Fruit fly (Drosophila melanogaster): Measurements from ENCODE around the gene Pi3K21B.

Gene Pi3K21B

dm6 chr2L:297480-298284 lies at the start of gene Pi3K21B:
Gene Pi3K21B, plus strand, starts transcription at chr2L:297880.
- TF ChIP-seq Sp1 (GFP tag; optimal IDR thresholded peaks at IDR 0.05) (peak; percentile 92), woc (GFP tag; optimal IDR thresholded peaks at IDR 0.05) (peak; percentile 79), Vsx2 (GFP tag; optimal IDR thresholded peaks at IDR 0.05; ENCODE audit: partially characterized antibody) (no peak), Dfd (GFP tag; optimal IDR thresholded peaks at IDR 0.05) (peak; percentile 12), Hr83 (GFP tag; optimal IDR thresholded peaks at IDR 0.05; ENCODE audit: poor library complexity, severe bottlenecking) (peak; percentile 100), dsf (GFP tag; optimal IDR thresholded peaks at IDR 0.05; ENCODE audit: borderline replicate concordance) (peak; percentile 93), N (GFP tag; optimal IDR thresholded peaks at IDR 0.05) (peak; percentile 16), GATAd (GFP tag; optimal IDR thresholded peaks at IDR 0.05) (no peak), dl (GFP tag; optimal IDR thresholded peaks at IDR 0.05; ENCODE audit: insufficient read depth in 1 of 2, partially characterized antibody in 2 of 2) (no peak), Abd-B (GFP tag; optimal IDR thresholded peaks at IDR 0.05) (no peak), CG9705 (GFP tag; optimal IDR thresholded peaks at IDR 0.05) (peak; percentile 85), lola (GFP tag; optimal IDR thresholded peaks at IDR 0.05) (no peak), fru (GFP tag; optimal IDR thresholded peaks at IDR 0.05) (peak; percentile 92), rgr (GFP tag; optimal IDR thresholded peaks at IDR 0.05) (peak; percentile 95), pan (optimal IDR thresholded peaks at IDR 0.05) (no peak), tai (GFP tag; optimal IDR thresholded peaks at IDR 0.05) (peak; percentile 98), brk (GFP tag; optimal IDR thresholded peaks at IDR 0.05) (peak; percentile 76), CG32264 (GFP tag; optimal IDR thresholded peaks at IDR 0.05) (peak; percentile 91), ey (GFP tag; optimal IDR thresholded peaks at IDR 0.05) (peak; percentile 92), br (GFP tag; optimal IDR thresholded peaks at IDR 0.05) (peak; percentile 94), sv (GFP tag; optimal IDR thresholded peaks at IDR 0.05) (peak; percentile 91), h (GFP tag; optimal IDR thresholded peaks at IDR 0.05) (peak; percentile 90), jim (GFP tag; optimal IDR thresholded peaks at IDR 0.05) (peak; percentile 92), Hr78 (GFP tag; optimal IDR thresholded peaks at IDR 0.05) (no peak), Jra (GFP tag; optimal IDR thresholded peaks at IDR 0.05) (peak; percentile 96), Myc (optimal IDR thresholded peaks at IDR 0.05) (no peak), dmrt93B (GFP tag; optimal IDR thresholded peaks at IDR 0.05) (peak; percentile 86), psq (GFP tag; optimal IDR thresholded peaks at IDR 0.05) (peak; percentile 85), Dif (GFP tag; optimal IDR thresholded peaks at IDR 0.05; ENCODE audit: partially characterized antibody) (peak; percentile 37), foxo (GFP tag; optimal IDR thresholded peaks at IDR 0.05) (peak; percentile 49 to 98), Mio (GFP tag; optimal IDR thresholded peaks at IDR 0.05) (peak; percentile 89), OdsH (GFP tag; optimal IDR thresholded peaks at IDR 0.05) (peak; percentile 89), Hnf4 (GFP tag; optimal IDR thresholded peaks at IDR 0.05) (peak; percentile 98), CrebA (GFP tag; optimal IDR thresholded peaks at IDR 0.05; ENCODE audit: borderline replicate concordance) (no peak), HLH106 (tag; optimal IDR thresholded peaks at IDR 0.05) (peak; percentile 93), sage (GFP tag; optimal IDR thresholded peaks at IDR 0.05) (peak; percentile 71), usp (GFP tag; optimal IDR thresholded peaks at IDR 0.05) (no peak), Rel (GFP tag; optimal IDR thresholded peaks at IDR 0.05) (no peak), Rel (tag; optimal IDR thresholded peaks at IDR 0.05) (peak; percentile 25)

dm6 chr2L:248592-248991 lies 49.1 kb upstream of the Pi3K21B start:
- no peak for TF ChIP-seq fru (GFP tag; optimal IDR thresholded peaks at IDR 0.05)
- TF ChIP-seq pan (optimal IDR thresholded peaks at IDR 0.05), result no peak
- TF ChIP-seq OdsH (GFP tag; optimal IDR thresholded peaks at IDR 0.05), result no peak
- no peak for TF ChIP-seq br (GFP tag; optimal IDR thresholded peaks at IDR 0.05)
- no peak for TF ChIP-seq dsf (GFP tag; optimal IDR thresholded peaks at IDR 0.05; ENCODE audit: borderline replicate concordance)
- TF ChIP-seq ey (GFP tag; optimal IDR thresholded peaks at IDR 0.05), result no peak
- no peak for TF ChIP-seq HLH106 (tag; optimal IDR thresholded peaks at IDR 0.05)
- TF ChIP-seq brk (GFP tag; optimal IDR thresholded peaks at IDR 0.05), result no peak
- no peak for TF ChIP-seq GATAd (GFP tag; optimal IDR thresholded peaks at IDR 0.05)
- TF ChIP-seq Mio (GFP tag; optimal IDR thresholded peaks at IDR 0.05), result no peak
- no peak for TF ChIP-seq Dfd (GFP tag; optimal IDR thresholded peaks at IDR 0.05)
- no peak for TF ChIP-seq tai (GFP tag; optimal IDR thresholded peaks at IDR 0.05)
- TF ChIP-seq Vsx2 (GFP tag; optimal IDR thresholded peaks at IDR 0.05; ENCODE audit: partially characterized antibody), result no peak
- TF ChIP-seq Jra (GFP tag; optimal IDR thresholded peaks at IDR 0.05), result no peak
- TF ChIP-seq sv (GFP tag; optimal IDR thresholded peaks at IDR 0.05), result no peak
- TF ChIP-seq CG9705 (GFP tag; optimal IDR thresholded peaks at IDR 0.05), result no peak
- TF ChIP-seq N (GFP tag; optimal IDR thresholded peaks at IDR 0.05), result no peak
- no peak for TF ChIP-seq psq (GFP tag; optimal IDR thresholded peaks at IDR 0.05)
- no peak for TF ChIP-seq Dif (GFP tag; optimal IDR thresholded peaks at IDR 0.05; ENCODE audit: partially characterized antibody)
- TF ChIP-seq dmrt93B (GFP tag; optimal IDR thresholded peaks at IDR 0.05), result no peak
